Fruit fly (Drosophila melanogaster): ENCODE results near the gene SF2.
A peak's percentile ranks its signal among the peaks of the same experiment; 100 is the strongest.

Gene SF2

DNA sequence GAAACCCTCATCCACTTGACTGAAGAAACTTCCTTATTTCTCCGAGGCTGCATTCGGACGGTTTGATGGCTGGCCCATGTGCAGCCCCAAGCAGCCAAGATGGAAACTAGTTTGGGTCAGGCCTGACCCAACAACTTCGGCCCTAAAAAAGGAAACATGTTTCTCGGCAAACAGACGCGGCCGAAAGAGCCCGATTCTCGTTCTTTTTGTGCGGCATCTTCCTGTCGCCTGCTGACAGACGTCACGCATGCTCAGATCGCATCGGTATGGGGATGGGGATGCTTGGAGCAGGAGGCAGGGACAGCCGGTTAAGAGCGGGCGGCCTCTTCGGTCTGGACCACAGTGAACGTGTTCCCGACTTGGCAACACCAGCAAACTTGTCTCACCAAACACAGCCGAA, 25.0 kb downstream of the SF2 start (continued):
- no peak for TF ChIP-seq nerfin-1 (tag; optimal IDR thresholded peaks at IDR 0.05)

DNA sequence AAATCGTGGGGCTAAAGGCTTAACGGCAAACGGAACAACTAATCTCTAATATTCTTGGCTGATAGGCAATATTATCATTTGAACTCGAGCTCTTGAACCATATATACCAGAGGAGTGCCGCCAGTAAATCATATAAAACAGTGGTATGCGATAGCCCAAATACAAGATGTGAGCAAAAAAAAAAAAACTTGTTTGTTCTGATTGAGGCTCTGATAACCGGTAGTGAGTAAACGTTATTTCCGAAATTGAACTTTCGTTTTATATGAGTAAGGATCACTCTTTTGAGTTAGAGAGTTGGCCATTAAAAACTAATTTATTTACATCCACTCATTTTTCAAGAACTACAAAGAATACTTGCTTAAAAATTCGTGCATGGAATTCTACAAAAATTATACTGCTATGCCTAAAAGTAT, 31.7 kb downstream of the SF2 start:
- TF ChIP-seq exex (tag; optimal IDR thresholded peaks at IDR 0.05) (peak; percentile 73), Dp (GFP tag; optimal IDR thresholded peaks at IDR 0.05) (no peak), row (GFP tag; IDR thresholded peaks at IDR 0.05) (0 out of 3 replicates have a peak, but pooled peaks have one; percentile 13), CG34376 (GFP tag; optimal IDR thresholded peaks at IDR 0.05) (peak; percentile 29), sens (GFP tag) (peak; percentile 49), CG3281 (GFP tag; optimal IDR thresholded peaks at IDR 0.05) (no peak), Hr78 (GFP tag; optimal IDR thresholded peaks at IDR 0.05) (peak in 1 of 2 experiments; percentile 64), CTCF (GFP tag; optimal IDR thresholded peaks at IDR 0.05) (peak; percentile 52), sd (tag; optimal IDR thresholded peaks at IDR 0.05) (peak; percentile 71), Lim3 (GFP tag; IDR thresholded peaks at IDR 0.05) (no peak)

DNA sequence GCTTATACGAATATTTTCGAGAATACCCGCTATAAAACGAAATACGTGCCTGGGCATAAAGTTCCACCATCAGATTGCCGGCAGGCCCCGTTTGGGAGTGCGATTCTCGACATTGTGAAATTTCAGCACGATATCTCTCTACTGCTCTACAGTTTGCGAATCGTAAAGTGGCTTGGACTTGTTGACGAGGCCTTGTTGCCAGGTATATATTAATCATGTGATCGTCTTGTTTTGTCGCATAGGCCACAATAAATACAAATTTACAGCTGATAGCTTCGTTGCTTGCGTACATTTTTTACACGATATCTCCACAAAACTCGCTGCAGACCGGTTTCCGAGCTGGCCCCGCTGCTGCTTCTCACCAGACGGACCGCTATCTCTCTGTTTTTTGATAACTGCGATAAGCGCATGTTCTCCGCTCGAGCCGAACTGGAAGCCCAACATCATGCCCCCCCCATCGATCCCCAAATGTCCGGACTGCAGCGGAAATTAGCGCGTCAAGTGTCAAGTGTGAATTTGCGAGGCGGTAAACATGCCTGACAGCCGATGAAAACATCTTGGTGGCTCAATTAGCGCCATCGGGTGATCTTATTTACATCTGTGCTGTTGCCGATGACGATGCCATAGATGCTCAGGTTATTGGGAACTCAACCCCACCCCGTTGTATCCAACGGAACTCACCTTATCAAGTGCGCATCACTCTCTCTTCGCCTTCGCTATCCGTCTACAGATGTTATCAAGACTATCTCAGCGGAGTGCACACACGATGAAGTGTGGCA, 32.3 kb downstream of the SF2 start:
- TF ChIP-seq CG6272 (GFP tag; IDR thresholded peaks at IDR 0.05) = no peak
- peak; percentile 35; the same call in 1 of the 3 replicates for TF ChIP-seq CG6175 (GFP tag; IDR thresholded peaks at IDR 0.05)
- TF ChIP-seq CG12769 (tag; optimal IDR thresholded peaks at IDR 0.05) = peak; percentile 31
- TF ChIP-seq CG17568 (GFP tag; optimal IDR thresholded peaks at IDR 0.05) = no peak
- TF ChIP-seq CG14965 (GFP tag; optimal IDR thresholded peaks at IDR 0.05; ENCODE audit: borderline replicate concordance) = no peak
- TF ChIP-seq Xbp1 (GFP tag; optimal IDR thresholded peaks at IDR 0.05) = peak; percentile 33
- TF ChIP-seq CG18599 (GFP tag; optimal IDR thresholded peaks at IDR 0.05) = peak; percentile 33
- peak; percentile 53 for TF ChIP-seq sens (GFP tag)
- TF ChIP-seq ERR (GFP tag; optimal IDR thresholded peaks at IDR 0.05) = peak; percentile 1
- TF ChIP-seq CG8944 (GFP tag; optimal IDR thresholded peaks at IDR 0.05) = peak; percentile 28
- TF ChIP-seq CG7786 (GFP tag; optimal IDR thresholded peaks at IDR 0.05) = peak; percentile 9
- peak; percentile 6 for TF ChIP-seq CG30403 (GFP tag; optimal IDR thresholded peaks at IDR 0.05)
- peak; percentile 100 for TF ChIP-seq CG1529 (GFP tag; optimal IDR thresholded peaks at IDR 0.05)
- peak; percentile 1 for TF ChIP-seq CG15479 (GFP tag; optimal IDR thresholded peaks at IDR 0.05)
- TF ChIP-seq sr (GFP tag; IDR thresholded peaks at IDR 0.05) = no peak
- TF ChIP-seq PHDP (tag; optimal IDR thresholded peaks at IDR 0.05) = peak; percentile 3
- peak; percentile 20 for TF ChIP-seq pros (GFP tag; optimal IDR thresholded peaks at IDR 0.05)
- no peak for TF ChIP-seq sima (GFP tag; optimal IDR thresholded peaks at IDR 0.05)
- TF ChIP-seq Dbx (GFP tag; IDR thresholded peaks at IDR 0.05) = no peak; the same call in 2 of the 3 replicates
- TF ChIP-seq CG15514 (GFP tag; optimal IDR thresholded peaks at IDR 0.05) = peak; percentile 27
- TF ChIP-seq chn (GFP tag; optimal IDR thresholded peaks at IDR 0.05) = peak; percentile 35
- TF ChIP-seq CG11085 (GFP tag; IDR thresholded peaks at IDR 0.05) = no peak
- peak; percentile 42; the same call in 1 of the 3 replicates for TF ChIP-seq dysf (GFP tag; IDR thresholded peaks at IDR 0.05)
- peak; percentile 30 for TF ChIP-seq lilli (GFP tag; optimal IDR thresholded peaks at IDR 0.05)
- TF ChIP-seq Bteb2 (GFP tag; optimal IDR thresholded peaks at IDR 0.05) = no peak
- TF ChIP-seq maf-S (GFP tag; optimal IDR thresholded peaks at IDR 0.05) = peak; percentile 37
- no peak for TF ChIP-seq gcm (GFP tag; optimal IDR thresholded peaks at IDR 0.05)
- TF ChIP-seq CG7372 (GFP tag; IDR thresholded peaks at IDR 0.05) = peak; percentile 32; the same call in 1 of the 2 replicates
- TF ChIP-seq CG15269 (tag; optimal IDR thresholded peaks at IDR 0.05) = peak; percentile 48
- peak; percentile 70 for TF ChIP-seq grn (GFP tag; optimal IDR thresholded peaks at IDR 0.05)
- peak; percentile 23 for TF ChIP-seq CG12659 (GFP tag; optimal IDR thresholded peaks at IDR 0.05)
- TF ChIP-seq Hr78 (GFP tag; optimal IDR thresholded peaks at IDR 0.05) = no peak
- TF ChIP-seq tgo (GFP tag; IDR thresholded peaks at IDR 0.05) = peak; percentile 39; the same call in 2 of the 3 replicates
- no peak for TF ChIP-seq ac (GFP tag; optimal IDR thresholded peaks at IDR 0.05)
- no peak for TF ChIP-seq CG4730 (GFP tag; IDR thresholded peaks at IDR 0.05)
- TF ChIP-seq stc (GFP tag; IDR thresholded peaks at IDR 0.05) = peak; percentile 43; the same call in 1 of the 2 replicates
- no peak for TF ChIP-seq CG33557 (GFP tag; optimal IDR thresholded peaks at IDR 0.05)
